Worm (Caenorhabditis elegans) whole organism, late embryonic: ENCODE results near the gene pap-1.

Experiments used
- K09A11.1 ChIP-seq: sonication (generic microtip); optimal IDR thresholded peaks from 2 replicates; lab custom pipeline; 2017; ENCODE audit warnings: antibody characterized with exemption, mild to moderate bottlenecking, missing genetic modification characterization, missing compliant biosample characterization; ENCODE audit not compliant: insufficient read depth
- T23F11.4 ChIP-seq: fragments of 200-800 bp; sonication (Bioruptor generic); optimal IDR thresholded peaks from 2 replicates; lab custom pipeline; 2018; ENCODE audit warnings: mild to moderate bottlenecking, missing genetic modification characterization, missing compliant biosample characterization
- Y22D7AL.16 ChIP-seq: sonication (generic microtip); optimal IDR thresholded peaks from 2 replicates; lab custom pipeline; 2016; ENCODE audit warnings: missing genetic modification characterization, missing compliant biosample characterization
- ahr-1 ChIP-seq: sonication (generic microtip); optimal IDR thresholded peaks from 2 replicates; lab custom pipeline; 2016; ENCODE audit warnings: missing genetic modification characterization, missing compliant biosample characterization
- ama-1 ChIP-seq: fragments of 150-350 bp; optimal IDR thresholded peaks from 2 replicates; lab custom pipeline; 2014
- ceh-14 ChIP-seq: sonication (generic microtip); optimal IDR thresholded peaks from 2 replicates; lab custom pipeline; 2016; ENCODE audit warnings: missing genotype, missing genetic modification characterization, missing compliant biosample characterization
- ceh-19 ChIP-seq: fragments of 200-800 bp; sonication (Bioruptor generic); optimal IDR thresholded peaks from 2 replicates; lab custom pipeline; 2018; ENCODE audit warnings: mild to moderate bottlenecking, missing genetic modification characterization, missing compliant biosample characterization
- ceh-2 ChIP-seq: sonication (generic microtip); optimal IDR thresholded peaks from 2 replicates; lab custom pipeline; 2016; ENCODE audit warnings: missing genotype, missing genetic modification characterization, missing compliant biosample characterization
- ceh-22 ChIP-seq: sonication (generic microtip); optimal IDR thresholded peaks from 2 replicates; lab custom pipeline; 2017; ENCODE audit warnings: missing biosample characterization, missing genetic modification characterization
- ceh-24 ChIP-seq: sonication (generic microtip); optimal IDR thresholded peaks from 2 replicates; lab custom pipeline; 2016; ENCODE audit warnings: mild to moderate bottlenecking, missing genetic modification characterization, missing compliant biosample characterization
- ceh-30 ChIP-seq: fragments of 150-350 bp; optimal IDR thresholded peaks from 2 replicates; lab custom pipeline; 2014; ENCODE audit warnings: missing biosample characterization, missing genetic modification characterization
- ceh-34 ChIP-seq: sonication (generic microtip); optimal IDR thresholded peaks from 2 replicates; lab custom pipeline; 2016; ENCODE audit warnings: mild to moderate bottlenecking, missing genetic modification characterization, missing compliant biosample characterization
- ceh-48 ChIP-seq: sonication (generic microtip); optimal IDR thresholded peaks from 2 replicates; lab custom pipeline; 2016; ENCODE audit warnings: missing genetic modification characterization, inconsistent platforms, missing compliant biosample characterization
- ceh-6 ChIP-seq: fragments of 200-800 bp; sonication (Bioruptor generic); optimal IDR thresholded peaks from 2 replicates; lab custom pipeline; 2018; ENCODE audit warnings: mild to moderate bottlenecking, missing genetic modification characterization, missing compliant biosample characterization
- ceh-9 ChIP-seq: sonication (generic microtip); optimal IDR thresholded peaks from 2 replicates; lab custom pipeline; 2016; ENCODE audit warnings: mild to moderate bottlenecking, missing genetic modification characterization, inconsistent platforms, missing compliant biosample characterization
- che-1 ChIP-seq: sonication (generic microtip); optimal IDR thresholded peaks from 2 replicates; lab custom pipeline; 2016; ENCODE audit warnings: mild to moderate bottlenecking, missing genetic modification characterization, missing compliant biosample characterization
- dmd-4 ChIP-seq: sonication (generic microtip); optimal IDR thresholded peaks from 2 replicates; lab custom pipeline; 2016; ENCODE audit warnings: borderline replicate concordance, missing genetic modification characterization, missing compliant biosample characterization
- dve-1 ChIP-seq: sonication (generic microtip); optimal IDR thresholded peaks from 2 replicates; lab custom pipeline; 2017; ENCODE audit warnings: antibody characterized with exemption, mild to moderate bottlenecking, missing genetic modification characterization, missing compliant biosample characterization
- fkh-10 ChIP-seq: fragments of 150-350 bp; optimal IDR thresholded peaks from 2 replicates; lab custom pipeline; 2014; ENCODE audit warnings: missing biosample characterization, missing genetic modification reagents, missing genetic modification characterization
- fkh-6 ChIP-seq: sonication (generic microtip); optimal IDR thresholded peaks from 2 replicates; lab custom pipeline; 2016; ENCODE audit warnings: missing genetic modification characterization, missing compliant biosample characterization
- hlh-13 ChIP-seq: fragments of 200-800 bp; sonication (Bioruptor generic); optimal IDR thresholded peaks from 2 replicates; lab custom pipeline; 2018; ENCODE audit warnings: mild to moderate bottlenecking, missing genetic modification characterization, missing compliant biosample characterization
- hlh-15 ChIP-seq: sonication (generic microtip); optimal IDR thresholded peaks from 2 replicates; lab custom pipeline; 2016; ENCODE audit warnings: missing genetic modification characterization, missing compliant biosample characterization
- lim-6 ChIP-seq: sonication (generic microtip); optimal IDR thresholded peaks from 2 replicates; lab custom pipeline; 2016; ENCODE audit warnings: missing genetic modification characterization, missing compliant biosample characterization
- madf-2 ChIP-seq: sonication (generic microtip); optimal IDR thresholded peaks from 2 replicates; lab custom pipeline; 2017; ENCODE audit warnings: missing genetic modification characterization, missing compliant biosample characterization
- mec-3 ChIP-seq: sonication (generic microtip); optimal IDR thresholded peaks from 2 replicates; lab custom pipeline; 2016; ENCODE audit warnings: borderline replicate concordance, missing genetic modification characterization, missing compliant biosample characterization
- nfya-1 ChIP-seq: sonication (generic microtip); optimal IDR thresholded peaks from 2 replicates; lab custom pipeline; 2017; ENCODE audit warnings: missing genetic modification characterization, mild to moderate bottlenecking, missing compliant biosample characterization, antibody characterized with exemption, moderate library complexity
- nhr-232 ChIP-seq: sonication (generic microtip); optimal IDR thresholded peaks from 2 replicates; lab custom pipeline; 2016; ENCODE audit warnings: missing genetic modification characterization, missing compliant biosample characterization
- npax-4 ChIP-seq: sonication (generic microtip); optimal IDR thresholded peaks from 2 replicates; lab custom pipeline; 2016; ENCODE audit warnings: missing genetic modification characterization, missing compliant biosample characterization
- odd-2 ChIP-seq: sonication (generic microtip); optimal IDR thresholded peaks from 2 replicates; lab custom pipeline; 2017; ENCODE audit warnings: antibody characterized with exemption, mild to moderate bottlenecking, missing genetic modification characterization, missing compliant biosample characterization
- pag-3 ChIP-seq: sonication (generic microtip); optimal IDR thresholded peaks from 2 replicates; lab custom pipeline; 2016; ENCODE audit warnings: missing compliant biosample characterization, missing genetic modification characterization, borderline replicate concordance
- pat-9 ChIP-seq: fragments of 200-800 bp; sonication (Bioruptor generic); optimal IDR thresholded peaks from 2 replicates; lab custom pipeline; 2018; ENCODE audit warnings: mild to moderate bottlenecking, missing genetic modification characterization, moderate library complexity, missing compliant biosample characterization
- pax-1 ChIP-seq: fragments of 150-350 bp; optimal IDR thresholded peaks from 2 replicates; lab custom pipeline; 2014; ENCODE audit warnings: missing biosample characterization, missing genetic modification characterization
- pha-2 ChIP-seq: sonication (generic microtip); optimal IDR thresholded peaks from 2 replicates; lab custom pipeline; 2017; ENCODE audit warnings: mild to moderate bottlenecking, missing genetic modification characterization, missing compliant biosample characterization
- ref-2 ChIP-seq: sonication (generic microtip); optimal IDR thresholded peaks from 2 replicates; lab custom pipeline; 2016; ENCODE audit warnings: missing genetic modification characterization, missing compliant biosample characterization
- sox-2 ChIP-seq: fragments of 200-800 bp; sonication (Bioruptor generic); IDR thresholded peaks from 2 replicates; pipeline ENCODE4 v1.3.6; 2022; ENCODE audit warnings: missing genetic modification reagents, missing genetic modification characterization, missing compliant biosample characterization
- syd-9 ChIP-seq: sonication (generic microtip); optimal IDR thresholded peaks from 2 replicates; lab custom pipeline; 2016; ENCODE audit warnings: mild to moderate bottlenecking, missing genetic modification characterization, moderate library complexity, missing compliant biosample characterization
- tbx-2 ChIP-seq: sonication (generic microtip); optimal IDR thresholded peaks from 2 replicates; lab custom pipeline; 2016; ENCODE audit warnings: missing genetic modification characterization, missing compliant biosample characterization
- unc-86 ChIP-seq: sonication (generic microtip); optimal IDR thresholded peaks from 2 replicates; lab custom pipeline; 2016; ENCODE audit warnings: missing genetic modification characterization, missing compliant biosample characterization
- zip-5 ChIP-seq: sonication (generic microtip); optimal IDR thresholded peaks from 2 replicates; lab custom pipeline; 2016; ENCODE audit warnings: missing genetic modification characterization, missing compliant biosample characterization

The pap-1 gene

ce11 chrV:10463276-10463675 lies 21.5 kb downstream of the pap-1 start, which contains the start of gene F22E12.3:
Gene F22E12.3, minus strand, starts transcription at chrV:10463376.
- TF ChIP-seq fkh-10 (no peak), ceh-24 (tag; lab: Kevin White, UChicago) (no peak), pax-1 (tag; lab: Kevin White, UChicago) (no peak), dmd-4 (tag; lab: Kevin White, UChicago) (no peak), ceh-48 (tag; lab: Kevin White, UChicago) (no peak), che-1 (tag; lab: Kevin White, UChicago) (no peak), ceh-22 (tag; lab: Kevin White, UChicago) (no peak), ceh-14 (tag; lab: Kevin White, UChicago) (no peak), ceh-34 (tag; lab: Kevin White, UChicago) (no peak), dve-1 (no peak), ceh-19 (no peak), npax-4 (no peak), ceh-9 (tag; lab: Kevin White, UChicago) (no peak), nfya-1 (tag; lab: Kevin White, UChicago) (no peak), odd-2 (tag; lab: Kevin White, UChicago) (no peak), T23F11.4 (no peak), hlh-15 (tag; lab: Kevin White, UChicago) (no peak)

DNA sequence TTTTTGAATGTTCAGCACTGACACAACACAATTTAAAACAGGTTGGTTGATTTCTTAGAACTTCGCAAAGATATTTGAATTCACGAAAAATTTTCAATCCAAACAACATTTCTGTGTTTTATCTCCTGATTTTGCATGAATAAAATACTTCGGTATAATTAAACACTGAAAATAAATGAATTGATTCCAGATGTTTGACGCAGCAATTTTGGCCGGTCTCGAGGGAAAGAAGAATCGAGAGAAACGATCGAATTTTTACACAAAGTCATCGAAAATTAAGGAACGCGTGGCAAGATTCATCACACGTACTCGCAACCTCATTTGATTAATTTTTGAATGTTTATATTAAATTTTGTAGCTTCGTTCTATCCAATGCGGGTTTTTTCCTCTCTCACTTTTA lies 22.4 kb downstream of the pap-1 start:
- TF ChIP-seq Y22D7AL.16 (no peak), pag-3 (tag; lab: Kevin White, UChicago) (no peak), ceh-30 (tag; lab: Kevin White, UChicago) (no peak), nhr-232 (no peak), ceh-22 (tag; lab: Kevin White, UChicago) (no peak), syd-9 (no peak), ahr-1 (no peak), ceh-6 (GFP tag; lab: Kevin White, UChicago) (no peak), zip-5 (tag; lab: Kevin White, UChicago) (no peak), hlh-13 (GFP tag; lab: Kevin White, UChicago) (no peak), sox-2 (no peak)

DNA sequence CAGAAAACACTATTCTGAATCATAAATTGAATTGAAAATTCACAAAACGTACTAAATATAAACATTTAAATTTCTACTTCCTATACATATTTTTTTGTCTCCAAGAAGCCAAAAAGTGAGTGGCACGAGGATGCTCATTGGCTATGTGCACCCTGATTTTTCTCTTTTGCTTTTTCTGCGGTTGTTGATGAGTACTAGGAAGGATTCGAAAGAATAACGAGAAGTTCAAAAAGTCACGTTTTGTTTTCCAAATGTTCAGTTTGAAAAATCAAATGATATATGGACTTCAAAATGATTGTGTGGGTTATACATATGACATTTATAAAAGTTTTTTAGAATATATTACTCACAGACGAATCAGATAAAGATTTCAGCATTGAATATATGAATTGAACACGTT lies 23.0 kb downstream of the pap-1 start:
- TF ChIP-seq K09A11.1 (tag; lab: Kevin White, UChicago) (no peak), tbx-2 (tag; lab: Kevin White, UChicago) (no peak), unc-86 (tag; lab: Kevin White, UChicago) (no peak), pha-2 (no peak), ceh-2 (tag; lab: Kevin White, UChicago) (no peak), hlh-15 (tag; lab: Kevin White, UChicago) (no peak), fkh-6 (tag; lab: Kevin White, UChicago) (no peak), pag-3 (tag; lab: Kevin White, UChicago) (no peak), ref-2 (tag; lab: Kevin White, UChicago) (no peak)

ce11 chrV:10465478-10465877 lies 23.7 kb downstream of the pap-1 start:
- no peak for TF ChIP-seq mec-3 (tag; lab: Kevin White, UChicago)
- TF ChIP-seq ceh-22 (tag; lab: Kevin White, UChicago), result no peak
- no peak for TF ChIP-seq madf-2 (tag; lab: Kevin White, UChicago)
- no peak for TF ChIP-seq lim-6 (tag; lab: Kevin White, UChicago)
- TF ChIP-seq ama-1 (lab: Kevin White, UChicago), result no peak
- TF ChIP-seq pat-9 (tag; lab: Kevin White, UChicago), result no peak
